Fruit fly (Drosophila melanogaster): ENCODE data around the gene promL.

promL gene

dm6 chr3L:3124939-3125648 lies 2.4 kb downstream of the promL start (continued):
- TF ChIP-seq vnd (GFP tag; IDR thresholded peaks at IDR 0.05; ENCODE audit: partially characterized antibody) (no peak), CG10366 (GFP tag; IDR thresholded peaks at IDR 0.05) (no peak), CrebB (tag; optimal IDR thresholded peaks at IDR 0.05) (no peak), CG6689 (GFP tag; IDR thresholded peaks at IDR 0.05) (no peak), CG14965 (GFP tag; optimal IDR thresholded peaks at IDR 0.05; ENCODE audit: borderline replicate concordance) (no peak), CG7987 (GFP tag; optimal IDR thresholded peaks at IDR 0.05) (no peak), gsb (GFP tag; IDR thresholded peaks at IDR 0.05) (no peak), ftz-f1 (GFP tag; optimal IDR thresholded peaks at IDR 0.05) (no peak), sim (GFP tag; IDR thresholded peaks at IDR 0.05) (no peak), CG32767 (GFP tag; IDR thresholded peaks at IDR 0.05) (no peak), CG3407 (GFP tag; optimal IDR thresholded peaks at IDR 0.05) (no peak), CG8765 (GFP tag; IDR thresholded peaks at IDR 0.05) (no peak), zfh1 (GFP tag; IDR thresholded peaks at IDR 0.05) (no peak), emc (GFP tag; optimal IDR thresholded peaks at IDR 0.05) (no peak), Rfx (GFP tag; IDR thresholded peaks at IDR 0.05) (0 out of 2 replicates have a peak, but pooled peaks have one; percentile 19), Hr78 (GFP tag; optimal IDR thresholded peaks at IDR 0.05) (peak in 1 of 2 experiments; percentile 41), CG12299 (tag; optimal IDR thresholded peaks at IDR 0.05) (no peak), CG11093 (GFP tag; IDR thresholded peaks at IDR 0.05) (no peak), kni (GFP tag; optimal IDR thresholded peaks at IDR 0.05) (peak; percentile 3), sd (tag; optimal IDR thresholded peaks at IDR 0.05) (peak; percentile 19), hkb (optimal IDR thresholded peaks at IDR 0.05) (no peak), hkb (GFP tag; IDR thresholded peaks at IDR 0.05) (0 out of 2 replicates have a peak, but pooled peaks have one; percentile 15), Gug (GFP tag; IDR thresholded peaks at IDR 0.05) (no peak), pzg (GFP tag; optimal IDR thresholded peaks at IDR 0.05) (no peak), Med (GFP tag) (no peak), CG7271 (tag; optimal IDR thresholded peaks at IDR 0.05) (no peak), CG5180 (GFP tag; optimal IDR thresholded peaks at IDR 0.05) (no peak), CG17912 (GFP tag; optimal IDR thresholded peaks at IDR 0.05) (no peak), sr (GFP tag; IDR thresholded peaks at IDR 0.05) (0 out of 3 replicates have a peak, but pooled peaks have one; percentile 32)

- TF ChIP-seq H15 (GFP tag; IDR thresholded peaks at IDR 0.05) (no peak), chn (GFP tag; optimal IDR thresholded peaks at IDR 0.05) (no peak), shn (GFP tag; optimal IDR thresholded peaks at IDR 0.05) (no peak), Med (GFP tag) (peak; percentile 66), CG6854 (GFP tag; optimal IDR thresholded peaks at IDR 0.05) (no peak), gem (tag; optimal IDR thresholded peaks at IDR 0.05) (no peak), CG4854 (GFP tag; optimal IDR thresholded peaks at IDR 0.05) (no peak), grau (tag; optimal IDR thresholded peaks at IDR 0.05) (peak; percentile 45), slp2 (GFP tag; optimal IDR thresholded peaks at IDR 0.05) (no peak), Oaz (GFP tag; IDR thresholded peaks at IDR 0.05) (0 out of 2 replicates have a peak, but pooled peaks have one; percentile 16)
These were observed 3.0 kb downstream of the promL start for dm6 chr3L:3124519-3124918.
